Worm (Caenorhabditis elegans): ENCODE measurements around the gene col-169.

ce11 chrX:6337338-6337737 is 8.4 kb downstream of the col-169 start:
- TF ChIP-seq lin-39 (tag; optimal IDR thresholded peaks at IDR 0.05) (no peak), sox-4 (tag; optimal IDR thresholded peaks at IDR 0.05) (no peak), blmp-1 (tag; optimal IDR thresholded peaks at IDR 0.05) (no peak), unc-62 (GFP tag; optimal IDR thresholded peaks at IDR 0.05) (no peak), lin-13 (GFP tag; optimal IDR thresholded peaks at IDR 0.05) (no peak), nhr-76 (tag; optimal IDR thresholded peaks at IDR 0.05) (no peak), efl-1 (optimal IDR thresholded peaks at IDR 0.05) (no peak), efl-1 (GFP tag; optimal IDR thresholded peaks at IDR 0.05 in 1 of 2) (no peak)

Data from whole organism, L1 larva.